Worm (Caenorhabditis elegans) whole organism, L4/young adult: ENCODE measurements around the gene F17E9.16.
"Not testable (repeated sequence)": the region's sequence is repeated elsewhere in the genome, so short reads cannot be mapped to it uniquely, and the experiment has no call there.

ENCODE experiments used
- W03F9.2 ChIP-seq: fragments of 150-350 bp; optimal IDR thresholded peaks from 2 replicates; lab custom pipeline; 2014; ENCODE audit warnings: missing biosample characterization, missing genetic modification characterization
- dao-5 ChIP-seq: sonication (generic microtip); optimal IDR thresholded peaks from 2 replicates; lab custom pipeline; 2016; ENCODE audit warnings: missing genotype, missing genetic modification characterization, moderate library complexity, missing compliant biosample characterization
- him-1 ChIP-seq: sonication (generic microtip); optimal IDR thresholded peaks from 2 replicates; lab custom pipeline; 2016; ENCODE audit warnings: missing genotype, missing genetic modification reagents, missing genetic modification characterization, missing compliant biosample characterization

DNA sequence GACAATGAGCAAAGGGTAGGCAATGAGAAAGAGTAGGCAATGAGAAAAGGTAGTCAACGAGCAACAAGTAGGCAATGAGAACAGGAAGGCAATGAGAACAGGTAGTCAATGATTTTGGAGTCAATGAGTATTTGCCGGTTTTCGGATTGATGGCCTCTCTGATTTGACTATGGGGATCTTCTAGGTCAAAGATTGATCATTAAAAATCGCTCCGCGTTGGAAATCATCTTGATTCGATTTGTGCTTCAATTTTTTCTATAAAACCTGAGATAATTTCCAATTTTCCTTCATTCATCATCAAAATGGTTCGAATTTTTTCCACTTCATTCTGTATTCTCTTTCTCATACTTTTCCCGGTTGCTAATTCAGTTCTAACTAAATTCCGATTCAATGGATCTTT is at the start of gene F17E9.16:
- TF ChIP-seq him-1, W03F9.2, dao-5 (tag; lab: Kevin White, UChicago): not testable (repeated sequence)
